Worm (Caenorhabditis elegans) whole organism, L3 larva: ENCODE results near the gene garr-1.

Experiments
- mdl-1 ChIP-seq: fragments of 150-350 bp; optimal IDR thresholded peaks from 2 replicates; lab custom pipeline; 2014; ENCODE audit warnings: missing biosample characterization, missing genetic modification characterization
- nhr-25 ChIP-seq: sonication (generic microtip); optimal IDR thresholded peaks from 2 replicates; lab custom pipeline; 2017; ENCODE audit warnings: missing biosample characterization, missing genetic modification characterization
- nhr-76 ChIP-seq: fragments of 150-350 bp; sonication (generic microtip); optimal IDR thresholded peaks from 5 replicates; lab custom pipeline; 2014; ENCODE audit warnings: missing biosample characterization, missing genetic modification characterization
- pha-4 ChIP-seq: fragments of 150-350 bp; optimal IDR thresholded peaks from 2 replicates; lab custom pipeline; 2014; ENCODE audit warnings: missing biosample characterization, missing genetic modification reagents, missing genetic modification characterization
- skn-1 ChIP-seq: fragments of 150-350 bp; optimal IDR thresholded peaks from 2 replicates; lab custom pipeline; 2014; ENCODE audit warnings: missing biosample characterization, missing genetic modification characterization

ce11 chrIV:386576-386975 is 39.4 kb upstream of the garr-1 start, which contains the start of gene T07A9.14:
- TF ChIP-seq nhr-25 (no peak), pha-4 (no peak), skn-1 (tag; lab: Kevin White, UChicago) (no peak), mdl-1 (no peak), nhr-76 (no peak)
